Worm (Caenorhabditis elegans) whole organism, young adult: ENCODE data around the gene F14D7.14.

Source experiments
- D2030.7 ChIP-seq: fragments of 200-800 bp; sonication (Bioruptor generic); IDR thresholded peaks from 2 replicates; pipeline ENCODE4 v1.3.6; 2022; ENCODE audit warnings: missing genetic modification reagents, missing genetic modification characterization, missing compliant biosample characterization
- F10E7.11 ChIP-seq: sonication (generic microtip); optimal IDR thresholded peaks from 2 replicates; lab custom pipeline; 2017; ENCODE audit warnings: mild to moderate bottlenecking, missing genetic modification characterization, moderate library complexity, missing compliant biosample characterization
- F22D6.2 ChIP-seq: sonication (generic microtip); optimal IDR thresholded peaks from 2 replicates; lab custom pipeline; 2016; ENCODE audit warnings: mild to moderate bottlenecking, missing genetic modification characterization, missing compliant biosample characterization
- F33H1.4 ChIP-seq: fragments of 200-800 bp; sonication (Bioruptor generic); IDR thresholded peaks from 2 replicates; pipeline ENCODE4 v1.3.6; 2022; ENCODE audit warnings: missing genetic modification reagents, missing genetic modification characterization, missing compliant biosample characterization
- F37B4.10 ChIP-seq: fragments of 200-800 bp; sonication (Bioruptor generic); IDR thresholded peaks from 2 replicates; pipeline ENCODE4 v1.3.6; 2022; ENCODE audit warnings: missing genetic modification characterization, missing compliant biosample characterization
- F55B11.4 ChIP-seq: sonication (generic microtip); optimal IDR thresholded peaks from 2 replicates; lab custom pipeline; 2016; ENCODE audit warnings: missing compliant biosample characterization, missing genetic modification characterization, borderline replicate concordance; ENCODE audit not compliant: insufficient read depth
- Y67H2A.10 ChIP-seq: fragments of 200-800 bp; sonication (Bioruptor generic); conservative IDR thresholded peaks from 2 replicates; pipeline ENCODE4 v1.3.6; 2022; ENCODE audit warnings: missing genetic modification reagents, missing genetic modification characterization, missing compliant biosample characterization
- ZK185.1 ChIP-seq: sonication (generic microtip); optimal IDR thresholded peaks from 2 replicates; lab custom pipeline; 2016; ENCODE audit warnings: mild to moderate bottlenecking, missing genetic modification characterization, missing compliant biosample characterization; ENCODE audit not compliant: poor library complexity, severe bottlenecking
- aptf-3 ChIP-seq: fragments of 200-800 bp; sonication (Bioruptor generic); IDR thresholded peaks from 2 replicates; pipeline ENCODE4 v1.3.6; 2022; ENCODE audit warnings: missing genetic modification characterization, missing compliant biosample characterization
- athp-1 ChIP-seq: sonication (generic microtip); optimal IDR thresholded peaks from 2 replicates; lab custom pipeline; 2017; ENCODE audit warnings: mild to moderate bottlenecking, missing genetic modification characterization, missing compliant biosample characterization
- attf-6 ChIP-seq: fragments of 200-800 bp; sonication (Bioruptor generic); IDR thresholded peaks from 2 replicates; pipeline ENCODE4 v1.3.6; 2022; ENCODE audit warnings: missing genetic modification reagents, missing genetic modification characterization, missing compliant biosample characterization
- bed-2 ChIP-seq: fragments of 200-800 bp; sonication (Bioruptor generic); IDR thresholded peaks from 2 replicates; pipeline ENCODE4 v1.3.6; 2022; ENCODE audit warnings: missing genetic modification reagents, missing genetic modification characterization, missing compliant biosample characterization
- ceh-58 ChIP-seq: fragments of 200-800 bp; sonication (Bioruptor generic); IDR thresholded peaks from 2 replicates; pipeline ENCODE4 v1.3.6; 2022; ENCODE audit warnings: missing genetic modification characterization, missing compliant biosample characterization
- chd-7 ChIP-seq: sonication (generic microtip); optimal IDR thresholded peaks from 2 replicates; lab custom pipeline; 2016; ENCODE audit warnings: mild to moderate bottlenecking, missing genetic modification characterization, moderate library complexity, missing compliant biosample characterization
- dox-1 ChIP-seq: fragments of 200-800 bp; sonication (Bioruptor generic); IDR thresholded peaks from 2 replicates; pipeline ENCODE4 v1.3.6; 2022; ENCODE audit warnings: missing genetic modification reagents, missing genetic modification characterization, missing compliant biosample characterization
- ets-4 ChIP-seq: fragments of 200-800 bp; sonication (Bioruptor generic); optimal IDR thresholded peaks from 2 replicates; lab custom pipeline; 2018; ENCODE audit warnings: mild to moderate bottlenecking, missing genetic modification characterization, missing compliant biosample characterization
- fkh-3 ChIP-seq: sonication (generic microtip); optimal IDR thresholded peaks from 2 replicates; lab custom pipeline; 2016; ENCODE audit warnings: mild to moderate bottlenecking, missing genetic modification characterization, missing compliant biosample characterization
- him-1 ChIP-seq: sonication (generic microtip); optimal IDR thresholded peaks from 2 replicates; lab custom pipeline; 2016; ENCODE audit warnings: missing genotype, missing genetic modification reagents, missing genetic modification characterization, missing compliant biosample characterization
- hmg-1.2 ChIP-seq: fragments of 200-800 bp; sonication (Bioruptor generic); IDR thresholded peaks from 2 replicates; pipeline ENCODE4 v1.3.6; 2022; ENCODE audit warnings: missing genetic modification reagents, missing genetic modification characterization, missing compliant biosample characterization
- lag-1 ChIP-seq: fragments of 200-800 bp; sonication (Bioruptor generic); IDR thresholded peaks from 2 replicates; pipeline ENCODE4 v1.3.6; 2022; ENCODE audit warnings: missing genetic modification reagents, missing genetic modification characterization, missing compliant biosample characterization
- lin-35 ChIP-seq, 3 experiments: fragments of 150-350 bp in 2 of 3; sonication (generic microtip) in 1 of 3; optimal IDR thresholded peaks; 2 replicates each; lab custom pipeline; 2014 to 2018; ENCODE audit warnings: missing biosample characterization in 3 of 3, missing genetic modification characterization in 3 of 3, missing genetic modification reagents in 3 of 3
- lsy-27 ChIP-seq: sonication (generic microtip); optimal IDR thresholded peaks from 2 replicates; lab custom pipeline; 2017; ENCODE audit warnings: missing genetic modification characterization, mild to moderate bottlenecking, missing compliant biosample characterization, antibody characterized with exemption, missing genotype, borderline replicate concordance; ENCODE audit not compliant: insufficient read depth
- madf-10 ChIP-seq: sonication (generic microtip); optimal IDR thresholded peaks from 2 replicates; lab custom pipeline; 2016; ENCODE audit warnings: mild to moderate bottlenecking, missing genetic modification characterization, missing compliant biosample characterization
- mel-28 ChIP-seq: sonication (generic microtip); optimal IDR thresholded peaks from 2 replicates; lab custom pipeline; 2016; ENCODE audit warnings: borderline replicate concordance, mild to moderate bottlenecking, missing genetic modification characterization, missing compliant biosample characterization
- nfyb-1 ChIP-seq: fragments of 200-800 bp; sonication (Bioruptor generic); IDR thresholded peaks from 2 replicates; pipeline ENCODE4 v1.3.6; 2022; ENCODE audit warnings: missing genetic modification reagents, missing genetic modification characterization, missing compliant biosample characterization
- pbrm-1 ChIP-seq: fragments of 200-800 bp; sonication (Bioruptor generic); IDR thresholded peaks from 2 replicates; pipeline ENCODE4 v1.3.6; 2022; ENCODE audit warnings: missing genetic modification reagents, missing genetic modification characterization, missing compliant biosample characterization
- rec-8 ChIP-seq, 2 experiments: sonication (generic microtip); optimal IDR thresholded peaks; 2 replicates each; lab custom pipeline; 2016; ENCODE audit warnings: mild to moderate bottlenecking in 2 of 2, missing genetic modification characterization in 2 of 2, missing genetic modification reagents in 2 of 2, missing genotype in 2 of 2, missing biosample characterization in 1 of 2, missing compliant biosample characterization in 1 of 2, moderate library complexity in 1 of 2
- repo-1 ChIP-seq: sonication (generic microtip); optimal IDR thresholded peaks from 2 replicates; lab custom pipeline; 2017; ENCODE audit warnings: mild to moderate bottlenecking, missing genetic modification characterization, missing compliant biosample characterization
- sea-2 ChIP-seq: fragments of 200-800 bp; sonication (Bioruptor generic); IDR thresholded peaks from 2 replicates; pipeline ENCODE4 v1.3.6; 2022; ENCODE audit warnings: missing genetic modification characterization, missing compliant biosample characterization
- snpc-1.1 ChIP-seq: sonication (generic microtip); optimal IDR thresholded peaks from 2 replicates; lab custom pipeline; 2017; ENCODE audit warnings: missing genetic modification characterization, mild to moderate bottlenecking, missing compliant biosample characterization, antibody characterized with exemption, moderate library complexity, missing genotype, missing genetic modification reagents; ENCODE audit not compliant: insufficient read depth
- snpc-3.4 ChIP-seq: sonication (generic microtip); optimal IDR thresholded peaks from 2 replicates; lab custom pipeline; 2017; ENCODE audit warnings: missing genetic modification characterization, mild to moderate bottlenecking, missing compliant biosample characterization, antibody characterized with exemption, moderate library complexity, missing genotype, missing genetic modification reagents
- snpc-4 ChIP-seq, 5 experiments: fragments of 150-350 bp in 1 of 5; sonication (generic microtip) in 4 of 5; optimal IDR thresholded peaks; 2 replicates each; lab custom pipeline; 2014 to 2018; ENCODE audit warnings: missing genetic modification characterization in 5 of 5, missing biosample characterization in 3 of 5, antibody characterized with exemption in 2 of 5, mild to moderate bottlenecking in 2 of 5, missing compliant biosample characterization in 2 of 5, missing genotype in 2 of 5, moderate library complexity in 2 of 5, missing genetic modification reagents in 1 of 5
- tbp1 ChIP-seq: fragments of 200-800 bp; sonication (Bioruptor generic); optimal IDR thresholded peaks from 2 replicates; lab custom pipeline; 2018; ENCODE audit warnings: mild to moderate bottlenecking, missing genetic modification characterization, missing compliant biosample characterization
- tlf-1 ChIP-seq: fragments of 200-800 bp; sonication (Bioruptor generic); optimal IDR thresholded peaks from 2 replicates; lab custom pipeline; 2018; ENCODE audit warnings: mild to moderate bottlenecking, missing genetic modification characterization, missing compliant biosample characterization
- unc-130 ChIP-seq: sonication (generic microtip); optimal IDR thresholded peaks from 2 replicates; lab custom pipeline; 2016; ENCODE audit warnings: missing genetic modification reagents, missing genetic modification characterization, missing compliant biosample characterization
- unc-62 ChIP-seq: fragments of 150-350 bp; optimal IDR thresholded peaks from 2 replicates; lab custom pipeline; 2014; ENCODE audit warnings: missing biosample characterization, missing genetic modification reagents, missing genetic modification characterization
- xnd-1 ChIP-seq: sonication (generic microtip); optimal IDR thresholded peaks from 2 replicates; lab custom pipeline; 2016; ENCODE audit warnings: missing genotype, missing genetic modification reagents, missing genetic modification characterization, missing compliant biosample characterization
- zfh-2 ChIP-seq: fragments of 200-800 bp; sonication (Bioruptor generic); conservative IDR thresholded peaks from 2 replicates; pipeline ENCODE4 v1.3.6; 2022; ENCODE audit warnings: missing genetic modification reagents, missing genetic modification characterization, missing compliant biosample characterization
- ztf-18 ChIP-seq: sonication (generic microtip); optimal IDR thresholded peaks from 2 replicates; lab custom pipeline; 2016; ENCODE audit warnings: missing genotype, mild to moderate bottlenecking, missing genetic modification characterization, missing compliant biosample characterization
- ztf-28 ChIP-seq: fragments of 200-800 bp; sonication (Bioruptor generic); IDR thresholded peaks from 2 replicates; pipeline ENCODE4 v1.3.6; 2022; ENCODE audit warnings: missing genetic modification reagents, missing genetic modification characterization, missing compliant biosample characterization

The F14D7.14 gene

DNA sequence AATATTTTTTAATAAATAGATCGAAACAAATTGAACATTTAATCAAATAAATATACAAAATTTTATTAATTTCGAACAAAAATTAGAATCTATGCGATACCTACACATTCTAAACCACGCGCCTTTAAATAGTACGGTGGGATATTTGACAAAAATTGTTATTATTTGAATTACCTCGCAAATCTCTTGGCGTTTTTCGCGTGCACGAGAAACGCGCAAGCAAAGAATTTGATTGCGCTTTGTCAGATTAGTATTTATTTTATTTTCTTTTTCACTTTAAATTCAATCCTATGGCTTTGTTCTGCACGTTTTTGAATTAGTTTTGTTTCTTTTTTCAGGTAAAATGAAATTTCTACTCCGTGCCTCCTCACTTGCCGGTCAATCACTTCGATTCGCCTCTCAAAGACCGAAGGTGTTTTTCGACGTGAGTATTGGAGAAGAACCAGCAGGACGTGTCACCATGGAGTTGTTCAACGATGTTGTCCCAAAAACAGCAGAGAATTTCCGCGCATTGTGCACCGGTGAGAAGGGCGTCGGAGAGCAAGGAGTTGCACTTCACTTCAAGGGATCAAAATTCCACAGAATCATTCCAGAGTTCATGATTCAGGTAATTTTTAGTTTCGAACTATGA lies 46.1 kb downstream of the F14D7.14 start, which contains the start of gene cyn-1 (continued):
- TF ChIP-seq F37B4.10 (GFP tag; lab: Robert Waterston, UW), result no peak
- no peak for TF ChIP-seq Y67H2A.10 (GFP tag; lab: Robert Waterston, UW)
- no peak for TF ChIP-seq rec-8 (tag; optimal IDR thresholded peaks at IDR 0.05; lab: Kevin White, UChicago)
- TF ChIP-seq ztf-18 (tag; lab: Kevin White, UChicago), result peak; percentile 96
- no peak for TF ChIP-seq F55B11.4 (tag; lab: Kevin White, UChicago)
- no peak for TF ChIP-seq repo-1
- TF ChIP-seq lsy-27 (tag; lab: Kevin White, UChicago), result no peak
- TF ChIP-seq D2030.7 (GFP tag; lab: Robert Waterston, UW), result peak; percentile 54; the same call in 1 of the 2 replicates
- TF ChIP-seq mel-28 (tag; lab: Kevin White, UChicago), result no peak
- TF ChIP-seq F33H1.4 (GFP tag; lab: Robert Waterston, UW), result 0 out of 2 replicates have a peak, but pooled peaks have one; percentile 52
- TF ChIP-seq ZK185.1, result peak; percentile 67
- no peak for TF ChIP-seq athp-1 (tag; lab: Kevin White, UChicago)
- peak; percentile 66 for TF ChIP-seq tbp1

DNA sequence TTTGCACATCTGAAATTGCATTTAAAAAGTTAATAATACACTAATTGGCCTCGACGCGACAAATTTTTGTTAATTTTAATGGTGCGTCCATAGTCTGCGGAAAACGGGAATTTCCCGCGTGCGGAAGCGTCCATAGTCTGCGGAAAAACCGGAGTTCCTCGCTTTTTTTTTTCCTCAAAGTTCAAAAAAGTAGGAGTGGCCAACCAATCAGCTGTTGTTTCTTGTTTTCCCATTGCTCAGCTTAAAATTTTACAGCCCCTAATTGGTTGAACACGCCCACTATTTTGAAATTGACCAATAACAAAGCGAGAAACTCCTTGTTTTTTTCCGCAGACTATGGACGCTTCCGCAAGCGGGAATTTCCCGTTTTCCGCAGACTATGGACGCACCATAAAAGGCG lies 47.6 kb downstream of the F14D7.14 start:
- 0 out of 2 replicates have a peak, but pooled peaks have one; percentile 28 for TF ChIP-seq nfyb-1 (GFP tag; lab: Robert Waterston, UW)

DNA sequence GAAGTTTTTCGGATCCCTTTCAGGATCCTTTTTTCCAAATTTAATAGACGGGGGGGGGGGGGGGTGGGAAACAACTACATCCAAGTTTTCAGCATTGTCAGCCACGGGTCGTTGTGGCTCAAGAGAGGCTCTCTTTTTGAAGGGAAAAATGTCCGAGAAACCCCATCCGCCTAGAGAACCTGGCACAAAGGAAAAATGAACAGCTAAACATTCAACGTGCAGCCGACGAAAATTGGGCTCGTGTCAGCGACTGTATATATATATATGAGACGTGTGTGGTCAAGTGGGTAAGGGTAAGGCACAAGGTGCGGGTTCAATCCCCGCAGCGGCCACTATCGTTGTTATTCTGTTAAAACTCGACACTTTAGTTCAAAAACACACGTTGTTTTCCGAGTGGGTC lies 48.8 kb downstream of the F14D7.14 start, which contains the start of gene Y49A3A.4:
Gene Y49A3A.4 (minus strand): TSS at position 314 of the 400 bp plus-strand sequence.
- TF ChIP-seq dox-1 (GFP tag; lab: Robert Waterston, UW) (no peak), F22D6.2 (tag; lab: Kevin White, UChicago) (no peak), lag-1 (GFP tag; lab: Robert Waterston, UW) (no peak), hmg-1.2 (GFP tag; lab: Robert Waterston, UW) (peak; percentile 32; the same call in 1 of the 2 replicates), snpc-3.4 (tag; lab: Kevin White, UChicago) (no peak), ceh-58 (GFP tag; lab: Robert Waterston, UW) (no peak), F10E7.11 (no peak), tbp1 (peak; percentile 47), D2030.7 (GFP tag; lab: Robert Waterston, UW) (peak; percentile 37; the same call in 1 of the 2 replicates), xnd-1 (tag; lab: Kevin White, UChicago) (no peak), unc-130 (GFP tag; lab: Kevin White, UChicago) (no peak), unc-62 (GFP tag; lab: Kevin White, UChicago) (no peak), repo-1 (no peak), aptf-3 (GFP tag; lab: Robert Waterston, UW) (no peak), chd-7 (tag; lab: Kevin White, UChicago) (no peak), sea-2 (GFP tag; lab: Robert Waterston, UW) (no peak), lsy-27 (tag; lab: Kevin White, UChicago) (no peak), attf-6 (GFP tag; lab: Robert Waterston, UW) (0 out of 2 replicates have a peak, but pooled peaks have one; percentile 40), ztf-18 (tag; lab: Kevin White, UChicago) (peak; percentile 18), ets-4 (GFP tag; lab: Kevin White, UChicago) (no peak), ztf-28 (GFP tag; lab: Robert Waterston, UW) (no peak), Y67H2A.10 (GFP tag; lab: Robert Waterston, UW) (no peak), snpc-4 (GFP tag; optimal IDR thresholded peaks at IDR 0.05; lab: Kevin White, UChicago) (peak; percentile 82), snpc-4 (tag; optimal IDR thresholded peaks at IDR 0.05; lab: Kevin White, UChicago) (peak; percentile 77 to 93 (median 83)), tlf-1 (GFP tag; lab: Kevin White, UChicago) (no peak), fkh-3 (no peak), him-1 (tag; lab: Kevin White, UChicago) (no peak), pbrm-1 (GFP tag; lab: Robert Waterston, UW) (0 out of 2 replicates have a peak, but pooled peaks have one; percentile 38), zfh-2 (0 out of 2 replicates have a peak, but pooled peaks have one; percentile 23), bed-2 (GFP tag; lab: Robert Waterston, UW) (no peak), athp-1 (tag; lab: Kevin White, UChicago) (no peak), lin-35 (GFP tag; optimal IDR thresholded peaks at IDR 0.05; lab: Kevin White, UChicago) (no peak), snpc-1.1 (tag; lab: Kevin White, UChicago) (peak; percentile 85), madf-10 (tag; lab: Kevin White, UChicago) (no peak)
